Worm (Caenorhabditis elegans) whole organism, mixed stage, embryonic: ENCODE data around the gene ugt-62.

Experiments used
- M03D4.4 ChIP-seq: sonication (generic microtip); optimal IDR thresholded peaks from 2 replicates; lab custom pipeline; 2017; ENCODE audit warnings: mild to moderate bottlenecking, missing genetic modification characterization, missing compliant biosample characterization
- bed-3 ChIP-seq: fragments of 200-800 bp; sonication (Bioruptor generic); optimal IDR thresholded peaks from 3 replicates; lab custom pipeline; 2018; ENCODE audit warnings: mild to moderate bottlenecking, missing genetic modification characterization, moderate library complexity, missing compliant biosample characterization
- blmp-1 ChIP-seq: fragments of 150-350 bp; optimal IDR thresholded peaks from 2 replicates; lab custom pipeline; 2014; ENCODE audit warnings: missing biosample characterization, missing genetic modification characterization
- ceh-39 ChIP-seq: fragments of 150-350 bp; optimal IDR thresholded peaks from 2 replicates; lab custom pipeline; 2014; ENCODE audit warnings: missing biosample characterization, missing genetic modification characterization
- ceh-43 ChIP-seq: fragments of 200-800 bp; sonication (Bioruptor generic); optimal IDR thresholded peaks from 2 replicates; lab custom pipeline; 2018; ENCODE audit warnings: mild to moderate bottlenecking, missing genetic modification characterization, moderate library complexity, missing compliant biosample characterization
- ceh-83 ChIP-seq: fragments of 200-800 bp; sonication (Bioruptor generic); optimal IDR thresholded peaks from 2 replicates; lab custom pipeline; 2018; ENCODE audit warnings: mild to moderate bottlenecking, missing genetic modification characterization, missing compliant biosample characterization
- ces-1 ChIP-seq: fragments of 150-350 bp; optimal IDR thresholded peaks from 2 replicates; lab custom pipeline; 2014; ENCODE audit warnings: missing biosample characterization, missing genetic modification reagents, missing genetic modification characterization
- cnd-1 ChIP-seq: fragments of 200-800 bp; sonication (Bioruptor generic); optimal IDR thresholded peaks from 2 replicates; lab custom pipeline; 2018; ENCODE audit warnings: mild to moderate bottlenecking, missing genetic modification characterization, missing compliant biosample characterization
- drap-1 ChIP-seq: fragments of 200-800 bp; sonication (Bioruptor generic); optimal IDR thresholded peaks from 3 replicates; lab custom pipeline; 2018; ENCODE audit warnings: mild to moderate bottlenecking, missing genetic modification characterization, missing compliant biosample characterization
- flh-1 ChIP-seq: fragments of 200-800 bp; sonication (Bioruptor generic); optimal IDR thresholded peaks from 2 replicates; lab custom pipeline; 2018; ENCODE audit warnings: mild to moderate bottlenecking, missing genetic modification characterization, moderate library complexity, missing compliant biosample characterization
- hlh-1 ChIP-seq: fragments of 150-350 bp; optimal IDR thresholded peaks from 2 replicates; lab custom pipeline; 2014; ENCODE audit warnings: missing biosample characterization, missing genetic modification reagents, missing genetic modification characterization
- lin-13 ChIP-seq: fragments of 150-350 bp; optimal IDR thresholded peaks from 2 replicates; lab custom pipeline; 2014; ENCODE audit warnings: missing biosample characterization, missing genetic modification characterization
- lin-32 ChIP-seq: fragments of 200-800 bp; sonication (Bioruptor generic); optimal IDR thresholded peaks from 2 replicates; lab custom pipeline; 2018; ENCODE audit warnings: mild to moderate bottlenecking, missing genetic modification characterization, missing compliant biosample characterization
- lsy-2 ChIP-seq: fragments of 150-350 bp; optimal IDR thresholded peaks from 2 replicates; lab custom pipeline; 2014; ENCODE audit warnings: missing biosample characterization, missing genetic modification characterization
- mab-5 ChIP-seq: fragments of 150-350 bp; optimal IDR thresholded peaks from 2 replicates; lab custom pipeline; 2014; ENCODE audit warnings: missing biosample characterization, missing genetic modification characterization
- mep-1 ChIP-seq: fragments of 150-350 bp; optimal IDR thresholded peaks from 2 replicates; lab custom pipeline; 2017; ENCODE audit warnings: missing biosample characterization, missing genetic modification reagents, missing genetic modification characterization, inconsistent platforms
- mls-2 ChIP-seq: sonication (generic microtip); optimal IDR thresholded peaks from 2 replicates; lab custom pipeline; 2016; ENCODE audit warnings: mild to moderate bottlenecking, missing genetic modification characterization, moderate library complexity, missing compliant biosample characterization
- nhr-12 ChIP-seq: fragments of 150-350 bp; optimal IDR thresholded peaks from 2 replicates; lab custom pipeline; 2014; ENCODE audit warnings: missing biosample characterization, missing genetic modification characterization
- nhr-2 ChIP-seq: fragments of 150-350 bp; optimal IDR thresholded peaks from 2 replicates; lab custom pipeline; 2014; ENCODE audit warnings: missing biosample characterization, missing genetic modification characterization
- nhr-237 ChIP-seq: fragments of 150-350 bp; optimal IDR thresholded peaks from 2 replicates; lab custom pipeline; 2014; ENCODE audit warnings: missing biosample characterization, missing genetic modification characterization
- nhr-28 ChIP-seq: fragments of 150-350 bp; optimal IDR thresholded peaks from 2 replicates; lab custom pipeline; 2014; ENCODE audit warnings: missing biosample characterization, missing genetic modification characterization
- nhr-76 ChIP-seq: sonication (generic microtip); optimal IDR thresholded peaks from 2 replicates; lab custom pipeline; 2017; ENCODE audit warnings: missing biosample characterization, missing genetic modification characterization
- sem-2 ChIP-seq: fragments of 200-800 bp; sonication (Bioruptor generic); optimal IDR thresholded peaks from 2 replicates; lab custom pipeline; 2018; ENCODE audit warnings: mild to moderate bottlenecking, missing genetic modification characterization, missing compliant biosample characterization
- sptf-1 ChIP-seq: sonication (generic microtip); optimal IDR thresholded peaks from 2 replicates; lab custom pipeline; 2017; ENCODE audit warnings: mild to moderate bottlenecking, missing genetic modification characterization, moderate library complexity, missing compliant biosample characterization
- tbx-8 ChIP-seq: fragments of 200-800 bp; sonication (Bioruptor generic); optimal IDR thresholded peaks from 2 replicates; lab custom pipeline; 2018; ENCODE audit warnings: mild to moderate bottlenecking, missing genetic modification characterization, moderate library complexity, missing compliant biosample characterization
- unc-120 ChIP-seq: sonication (generic microtip); optimal IDR thresholded peaks from 2 replicates; lab custom pipeline; 2017; ENCODE audit warnings: missing genetic modification characterization, missing compliant biosample characterization; ENCODE audit not compliant: poor library complexity, severe bottlenecking
- unc-39 ChIP-seq: fragments of 150-350 bp; optimal IDR thresholded peaks from 2 replicates; lab custom pipeline; 2014; ENCODE audit warnings: missing biosample characterization, missing genetic modification characterization
- unc-62 ChIP-seq: fragments of 150-350 bp; optimal IDR thresholded peaks from 2 replicates; lab custom pipeline; 2014; ENCODE audit warnings: missing biosample characterization, missing genetic modification reagents, missing genetic modification characterization
- ztf-11 ChIP-seq: fragments of 150-350 bp; optimal IDR thresholded peaks from 2 replicates; lab custom pipeline; 2014; ENCODE audit warnings: missing biosample characterization, missing genetic modification characterization

Gene ugt-62

DNA sequence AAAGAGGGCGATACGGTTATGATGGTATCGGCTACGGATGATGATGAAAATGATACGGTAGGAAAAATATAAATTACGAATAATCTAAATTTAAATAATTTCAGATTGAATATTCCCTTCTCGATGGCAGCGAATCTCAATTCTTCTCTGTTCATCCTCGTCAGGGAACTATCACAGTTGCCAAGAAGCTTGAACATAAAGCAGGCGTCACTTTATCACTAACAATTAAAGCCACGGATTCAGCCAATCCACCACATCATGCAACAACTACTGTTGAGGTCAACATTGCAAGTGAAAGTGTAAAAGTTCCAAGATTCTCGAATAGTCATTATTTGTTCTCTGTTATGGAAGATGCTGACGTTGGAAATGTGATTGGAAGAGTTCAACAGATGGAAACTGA, 9.5 kb downstream of the ugt-62 start:
- no peak for TF ChIP-seq unc-39 (tag; lab: Kevin White, UChicago)
- TF ChIP-seq flh-1 (GFP tag; lab: Kevin White, UChicago): no peak
- TF ChIP-seq sptf-1 (tag; lab: Kevin White, UChicago): no peak
- no peak for TF ChIP-seq bed-3 (GFP tag; lab: Kevin White, UChicago)

DNA sequence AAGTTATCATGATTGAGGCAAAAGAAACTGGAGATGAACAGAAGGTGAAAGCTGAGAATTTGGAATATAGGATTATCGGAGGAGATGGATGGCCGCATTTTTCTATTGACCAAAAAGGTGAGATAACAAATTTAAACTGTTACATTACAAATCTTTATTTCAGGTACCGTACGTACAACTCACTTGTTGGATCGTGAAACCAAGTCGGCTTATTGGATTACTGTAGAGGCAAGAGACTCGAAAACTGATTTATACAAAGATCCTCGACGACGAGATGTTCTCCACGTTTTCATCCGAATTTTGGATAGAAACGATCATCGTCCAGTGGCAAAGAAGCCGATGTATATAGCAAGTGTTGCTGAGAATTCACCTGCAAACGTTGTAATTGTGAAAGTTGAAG, 14.4 kb downstream of the ugt-62 start:
- TF ChIP-seq lsy-2 (no peak), drap-1 (GFP tag; lab: Kevin White, UChicago) (no peak)

ce11 chrIII:4524071-4524470, 16.4 kb downstream of the ugt-62 start:
- TF ChIP-seq unc-62 (GFP tag; lab: Kevin White, UChicago): no peak
- no peak for TF ChIP-seq lin-32 (GFP tag; lab: Kevin White, UChicago)
- no peak for TF ChIP-seq tbx-8 (GFP tag; lab: Kevin White, UChicago)
- no peak for TF ChIP-seq ceh-39 (tag; lab: Kevin White, UChicago)
- TF ChIP-seq ces-1 (GFP tag; lab: Kevin White, UChicago): peak; percentile 95

DNA sequence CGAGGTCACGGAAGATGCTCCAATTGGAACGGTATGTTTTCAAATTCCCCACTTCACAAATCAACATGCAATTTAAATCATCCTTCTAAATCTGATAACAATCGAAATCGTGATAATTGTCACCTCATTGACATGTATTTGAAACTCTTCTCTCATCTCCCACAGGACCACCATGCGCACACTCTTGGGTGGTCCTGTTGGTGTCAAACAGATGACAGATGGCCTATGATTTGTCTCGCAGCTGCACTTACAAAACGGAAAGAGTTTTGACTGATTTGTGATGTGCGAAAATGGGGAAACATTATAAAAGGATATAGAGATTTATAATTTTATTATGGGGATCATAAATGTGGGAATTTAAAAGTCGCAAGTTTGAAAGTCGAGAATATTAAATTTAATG, 17.0 kb downstream of the ugt-62 start:
- TF ChIP-seq unc-120: no peak
- TF ChIP-seq nhr-2 (tag; lab: Kevin White, UChicago): no peak
- TF ChIP-seq nhr-12 (tag; lab: Kevin White, UChicago): no peak
- TF ChIP-seq lin-32 (GFP tag; lab: Kevin White, UChicago): no peak
- peak; percentile 61 for TF ChIP-seq unc-62 (GFP tag; lab: Kevin White, UChicago)
- TF ChIP-seq ceh-83: no peak
- no peak for TF ChIP-seq mab-5
- TF ChIP-seq ztf-11 (tag; lab: Kevin White, UChicago): no peak
- TF ChIP-seq M03D4.4: no peak
- TF ChIP-seq hlh-1 (tag; lab: Kevin White, UChicago): peak; percentile 27
- TF ChIP-seq cnd-1 (tag; lab: Kevin White, UChicago): peak; percentile 86
- no peak for TF ChIP-seq nhr-237 (tag; lab: Kevin White, UChicago)
- TF ChIP-seq ces-1 (GFP tag; lab: Kevin White, UChicago): peak; percentile 59

- TF ChIP-seq nhr-2 (tag; lab: Kevin White, UChicago) (no peak), mab-5 (no peak)
Observed at ce11 chrIII:4520057-4520456, 20.4 kb downstream of the ugt-62 start, which contains the start of gene cdh-4. Gene cdh-4, plus strand, starts transcription at chrIII:4520357.

- TF ChIP-seq unc-39 (tag; lab: Kevin White, UChicago) (no peak), nhr-2 (tag; lab: Kevin White, UChicago) (no peak), ces-1 (GFP tag; lab: Kevin White, UChicago) (peak; percentile 67), lin-32 (GFP tag; lab: Kevin White, UChicago) (peak; percentile 55), unc-120 (no peak), nhr-28 (tag; lab: Kevin White, UChicago) (no peak), lin-13 (no peak), flh-1 (GFP tag; lab: Kevin White, UChicago) (no peak), ztf-11 (tag; lab: Kevin White, UChicago) (no peak), cnd-1 (tag; lab: Kevin White, UChicago) (peak; percentile 77), mls-2 (tag; lab: Kevin White, UChicago) (peak; percentile 60), ceh-43 (peak; percentile 52), mep-1 (tag; lab: Kevin White, UChicago) (no peak)
Observed at ce11 chrIII:4519410-4519809, 21.0 kb downstream of the ugt-62 start.

DNA sequence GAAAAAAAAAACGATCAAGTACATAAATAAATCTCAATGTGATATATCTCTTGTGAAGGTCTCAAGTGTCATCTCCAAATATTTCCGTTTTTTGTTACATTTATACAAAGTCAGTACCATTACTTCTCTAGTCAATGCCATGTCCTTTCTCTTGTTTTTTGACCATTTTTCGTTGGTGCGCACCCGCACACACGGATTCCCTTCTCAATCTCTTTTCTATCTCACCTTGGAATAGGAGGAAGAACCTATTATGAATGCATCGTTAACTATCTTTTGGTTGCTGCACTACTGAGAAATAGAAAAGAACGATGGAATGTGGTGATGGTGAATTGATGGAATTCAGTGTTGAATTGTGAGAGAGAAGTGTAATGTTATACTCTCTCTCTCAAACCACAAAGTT, 22.6 kb downstream of the ugt-62 start:
- TF ChIP-seq unc-39 (tag; lab: Kevin White, UChicago) (no peak), ces-1 (GFP tag; lab: Kevin White, UChicago) (no peak), nhr-2 (tag; lab: Kevin White, UChicago) (no peak), hlh-1 (tag; lab: Kevin White, UChicago) (no peak), ztf-11 (tag; lab: Kevin White, UChicago) (no peak), nhr-76 (no peak), blmp-1 (tag; lab: Kevin White, UChicago) (no peak), drap-1 (GFP tag; lab: Kevin White, UChicago) (no peak), sem-2 (no peak), unc-62 (GFP tag; lab: Kevin White, UChicago) (no peak)
- TF ChIP-seq, all 35 proteins: peak for 0
